Worm (Caenorhabditis elegans): ENCODE measurements around the gene F54H12.5.

ce11 chrIII:7997447-7998046 lies 25.6 kb upstream of the F54H12.5 start:
- TF ChIP-seq ceh-82 (tag; optimal IDR thresholded peaks at IDR 0.05) (no peak), jun-1 (tag; optimal IDR thresholded peaks at IDR 0.05) (no peak), nhr-77 (tag; optimal IDR thresholded peaks at IDR 0.05) (no peak), unc-39 (tag; optimal IDR thresholded peaks at IDR 0.05) (no peak)
